Fruit fly (Drosophila melanogaster) whole organism, embryonic: ENCODE measurements around the gene trx.

ENCODE experiments used
- Atf3 ChIP-seq: fragments of 200-800 bp; sonication (Bioruptor generic); optimal IDR thresholded peaks from 3 replicates; lab custom pipeline; 2016; ENCODE audit warnings: missing biosample characterization, missing genetic modification characterization
- B-H2 ChIP-seq: fragments of 200-800 bp; sonication (Bioruptor generic); optimal IDR thresholded peaks from 2 replicates; lab custom pipeline; 2018; ENCODE audit warnings: missing biosample characterization, mild to moderate bottlenecking, missing genetic modification characterization
- CG10267 ChIP-seq: fragments of 200-800 bp; sonication (Bioruptor generic); optimal IDR thresholded peaks from 2 replicates; lab custom pipeline; 2018; ENCODE audit warnings: missing biosample characterization, mild to moderate bottlenecking, missing genetic modification characterization, moderate library complexity
- CG10979 ChIP-seq: fragments of 200-800 bp; sonication (Bioruptor generic); optimal IDR thresholded peaks from 2 replicates; lab custom pipeline; 2018; ENCODE audit warnings: missing biosample characterization, mild to moderate bottlenecking, missing genetic modification characterization, moderate library complexity
- CG12071 ChIP-seq: fragments of 200-800 bp; sonication (Bioruptor generic); optimal IDR thresholded peaks from 3 replicates; lab custom pipeline; 2018; ENCODE audit warnings: missing biosample characterization, mild to moderate bottlenecking, missing genetic modification characterization
- CG1233 ChIP-seq: fragments of 200-800 bp; sonication (Bioruptor generic); optimal IDR thresholded peaks from 4 replicates; lab custom pipeline; 2018; ENCODE audit warnings: missing biosample characterization, mild to moderate bottlenecking, missing genetic modification characterization
- CG13894 ChIP-seq: fragments of 200-800 bp; sonication (Bioruptor generic); optimal IDR thresholded peaks from 3 replicates; lab custom pipeline; 2018; ENCODE audit warnings: missing biosample characterization, mild to moderate bottlenecking, missing genetic modification characterization, moderate library complexity
- CG16815 ChIP-seq: fragments of 200-800 bp; sonication (Bioruptor generic); optimal IDR thresholded peaks from 3 replicates; lab custom pipeline; 2017; ENCODE audit warnings: missing biosample characterization, mild to moderate bottlenecking, missing genetic modification characterization
- CG17802 ChIP-seq: fragments of 200-800 bp; sonication (Bioruptor generic); optimal IDR thresholded peaks from 2 replicates; lab custom pipeline; 2018; ENCODE audit warnings: missing biosample characterization, mild to moderate bottlenecking, missing genetic modification characterization, moderate library complexity
- CG17829 ChIP-seq: fragments of 200-800 bp; optimal IDR thresholded peaks from 2 replicates; lab custom pipeline; 2019; ENCODE audit warnings: missing biosample characterization, mild to moderate bottlenecking, missing genetic modification characterization, moderate library complexity
- CG2129 ChIP-seq: fragments of 200-800 bp; sonication (Bioruptor generic); IDR thresholded peaks from 2 replicates; pipeline ENCODE4 v1.3.6; 2022; ENCODE audit warnings: missing biosample characterization, missing genetic modification characterization; ENCODE audit not compliant: partially characterized antibody
- CG2875 ChIP-seq: fragments of 200-800 bp; sonication (Bioruptor generic); optimal IDR thresholded peaks from 2 replicates; lab custom pipeline; 2017; ENCODE audit warnings: missing biosample characterization, mild to moderate bottlenecking, missing genetic modification characterization, missing genetic modification reagents
- CG30020 ChIP-seq: fragments of 200-800 bp; optimal IDR thresholded peaks from 2 replicates; lab custom pipeline; 2019; ENCODE audit warnings: missing biosample characterization, mild to moderate bottlenecking, missing genetic modification characterization, moderate library complexity
- CG6272 ChIP-seq: fragments of 200-800 bp; sonication (Bioruptor generic); IDR thresholded peaks from 2 replicates; pipeline ENCODE4 v1.3.6; 2022; ENCODE audit warnings: missing biosample characterization, missing genetic modification characterization
- CG7271 ChIP-seq: fragments of 200-800 bp; sonication (Bioruptor generic); optimal IDR thresholded peaks from 2 replicates; lab custom pipeline; 2018; ENCODE audit warnings: missing biosample characterization, mild to moderate bottlenecking, missing genetic modification characterization, moderate library complexity
- CG7963 ChIP-seq: fragments of 200-800 bp; sonication (Bioruptor generic); IDR thresholded peaks from 3 replicates; pipeline ENCODE4 v1.3.6; 2022; ENCODE audit warnings: missing biosample characterization, missing genetic modification characterization; ENCODE audit not compliant: partially characterized antibody
- CG8089 ChIP-seq: fragments of 200-800 bp; sonication (Bioruptor generic); optimal IDR thresholded peaks from 3 replicates; lab custom pipeline; 2016; ENCODE audit warnings: missing biosample characterization, missing genetic modification characterization
- CG8765 ChIP-seq: fragments of 200-800 bp; sonication (Bioruptor generic); IDR thresholded peaks from 2 replicates; pipeline ENCODE4 v1.3.6; 2022; ENCODE audit warnings: missing biosample characterization, missing genetic modification characterization
- CG8944 ChIP-seq: fragments of 200-800 bp; sonication (Bioruptor generic); optimal IDR thresholded peaks from 3 replicates; lab custom pipeline; 2016; ENCODE audit warnings: missing biosample characterization, missing genetic modification characterization
- CG9817 ChIP-seq: fragments of 200-800 bp; sonication (Bioruptor generic); optimal IDR thresholded peaks from 2 replicates; lab custom pipeline; 2018; ENCODE audit warnings: missing biosample characterization, mild to moderate bottlenecking, missing genetic modification characterization, moderate library complexity
- Camta ChIP-seq: fragments of 200-800 bp; sonication (Bioruptor generic); optimal IDR thresholded peaks from 2 replicates; lab custom pipeline; 2016; ENCODE audit warnings: missing biosample characterization, missing genetic modification characterization
- CrebB ChIP-seq: fragments of 200-800 bp; sonication (Bioruptor generic); optimal IDR thresholded peaks from 3 replicates; lab custom pipeline; 2018; ENCODE audit warnings: missing biosample characterization, mild to moderate bottlenecking, missing genetic modification characterization
- Dbx ChIP-seq: fragments of 200-800 bp; sonication (Bioruptor generic); IDR thresholded peaks from 3 replicates; pipeline ENCODE4 v1.3.6; 2022; ENCODE audit warnings: missing biosample characterization, missing genetic modification characterization
- Dip3 ChIP-seq: fragments of 200-800 bp; sonication (Bioruptor generic); optimal IDR thresholded peaks from 3 replicates; lab custom pipeline; 2016; ENCODE audit warnings: missing biosample characterization, missing genetic modification characterization
- Doc2 ChIP-seq: fragments of 200-800 bp; sonication (Bioruptor generic); IDR thresholded peaks from 2 replicates; pipeline ENCODE4 v1.3.6; 2022; ENCODE audit warnings: missing biosample characterization, missing genetic modification characterization
- E2f2 ChIP-seq: fragments of 200-800 bp; sonication (Bioruptor generic); IDR thresholded peaks from 2 replicates; pipeline ENCODE4 v1.3.6; 2022; ENCODE audit warnings: missing biosample characterization, missing genetic modification characterization
- H15 ChIP-seq: fragments of 200-800 bp; sonication (Bioruptor generic); IDR thresholded peaks from 3 replicates; pipeline ENCODE4 v1.3.6; 2022; ENCODE audit warnings: missing biosample characterization, missing genetic modification characterization
- Hr78 ChIP-seq, 2 experiments: fragments of 200-800 bp in 1 of 2; fragments of >200 bp in 1 of 2; sonication (Bioruptor generic) in 1 of 2; optimal IDR thresholded peaks; 2 replicates each; lab custom pipeline; 2017 to 2019; ENCODE audit warnings: missing biosample characterization in 2 of 2, missing genetic modification characterization in 2 of 2, mild to moderate bottlenecking in 1 of 2, moderate library complexity in 1 of 2
- NC2α ChIP-seq: fragments of 200-800 bp; sonication (Bioruptor generic); optimal IDR thresholded peaks from 2 replicates; lab custom pipeline; 2016; ENCODE audit warnings: missing biosample characterization, missing genetic modification characterization
- Sox100B ChIP-seq: fragments of 200-800 bp; sonication (Bioruptor generic); optimal IDR thresholded peaks from 3 replicates; lab custom pipeline; 2018; ENCODE audit warnings: missing biosample characterization, mild to moderate bottlenecking, missing genetic modification characterization
- Xrp1 ChIP-seq: fragments of 200-800 bp; sonication (Bioruptor generic); IDR thresholded peaks from 2 replicates; pipeline ENCODE4 v1.3.6; 2022; ENCODE audit warnings: missing biosample characterization, missing genetic modification characterization
- abd-A ChIP-seq: fragments of 200-800 bp; sonication (Bioruptor generic); optimal IDR thresholded peaks from 3 replicates; lab custom pipeline; 2019; ENCODE audit warnings: missing biosample characterization, mild to moderate bottlenecking, missing genetic modification characterization, moderate library complexity
- bcd ChIP-seq: fragments of 200-800 bp; sonication (Bioruptor generic); optimal IDR thresholded peaks from 2 replicates; lab custom pipeline; 2017; ENCODE audit warnings: missing biosample characterization, mild to moderate bottlenecking, missing genetic modification characterization
- ci ChIP-seq: fragments of 200-800 bp; sonication (Bioruptor generic); IDR thresholded peaks from 3 replicates; pipeline ENCODE4 v1.3.6; 2022; ENCODE audit warnings: missing biosample characterization, missing genetic modification characterization
- cwo ChIP-seq: fragments of 200-800 bp; sonication (Bioruptor generic); optimal IDR thresholded peaks from 3 replicates; lab custom pipeline; 2017; ENCODE audit warnings: missing biosample characterization, missing genetic modification characterization, mild to moderate bottlenecking, moderate library complexity, missing genetic modification reagents
- dmrt11E ChIP-seq: fragments of 200-800 bp; sonication (Bioruptor generic); optimal IDR thresholded peaks from 3 replicates; lab custom pipeline; 2018; ENCODE audit warnings: missing biosample characterization, mild to moderate bottlenecking, missing genetic modification characterization, moderate library complexity
- en ChIP-seq: fragments of 200-800 bp; sonication (Bioruptor generic); optimal IDR thresholded peaks from 2 replicates; lab custom pipeline; 2016; ENCODE audit warnings: missing biosample characterization, missing genetic modification characterization
- eve ChIP-seq, 2 experiments: fragments of >200 bp; optimal IDR thresholded peaks; 2 replicates each; lab custom pipeline; 2017; ENCODE audit warnings: missing biosample characterization in 2 of 2, missing genetic modification characterization in 2 of 2
- fru ChIP-seq: fragments of >200 bp; optimal IDR thresholded peaks from 2 replicates; lab custom pipeline; 2017
- kay ChIP-seq: fragments of 200-800 bp; sonication (Bioruptor generic); optimal IDR thresholded peaks from 2 replicates; lab custom pipeline; 2016; ENCODE audit warnings: missing biosample characterization, missing genetic modification characterization
- onecut ChIP-seq: fragments of 200-800 bp; sonication (Bioruptor generic); IDR thresholded peaks from 2 replicates; pipeline ENCODE4 v1.3.6; 2022; ENCODE audit warnings: missing biosample characterization, missing genetic modification characterization
- org-1 ChIP-seq: fragments of 200-800 bp; sonication (Bioruptor generic); optimal IDR thresholded peaks from 2 replicates; lab custom pipeline; 2017; ENCODE audit warnings: missing biosample characterization, missing genetic modification characterization
- psq ChIP-seq: fragments of 200-800 bp; sonication (Bioruptor generic); optimal IDR thresholded peaks from 2 replicates; lab custom pipeline; 2017; ENCODE audit warnings: missing biosample characterization, missing genetic modification characterization
- sd ChIP-seq: fragments of 200-800 bp; sonication (Bioruptor generic); optimal IDR thresholded peaks from 3 replicates; lab custom pipeline; 2018; ENCODE audit warnings: missing biosample characterization, mild to moderate bottlenecking, missing genetic modification characterization, moderate library complexity
- sna ChIP-seq: fragments of 200-800 bp; sonication (Bioruptor generic); IDR thresholded peaks from 2 replicates; pipeline ENCODE4 v1.3.6; 2022; ENCODE audit warnings: missing biosample characterization, missing genetic modification characterization; ENCODE audit not compliant: partially characterized antibody
- sr ChIP-seq: fragments of 200-800 bp; sonication (Bioruptor generic); IDR thresholded peaks from 3 replicates; pipeline ENCODE4 v1.3.6; 2022; ENCODE audit warnings: missing biosample characterization, missing genetic modification characterization
- tin ChIP-seq: fragments of 200-800 bp; sonication (Bioruptor generic); optimal IDR thresholded peaks from 3 replicates; lab custom pipeline; 2016; ENCODE audit warnings: missing biosample characterization, missing genetic modification characterization
- tna ChIP-seq: fragments of 200-800 bp; sonication (Bioruptor generic); IDR thresholded peaks from 2 replicates; pipeline ENCODE4 v1.3.6; 2022; ENCODE audit warnings: missing biosample characterization, missing genetic modification characterization; ENCODE audit not compliant: partially characterized antibody
- z ChIP-seq: fragments of 200-800 bp; sonication (Bioruptor generic); IDR thresholded peaks from 3 replicates; pipeline ENCODE4 v1.3.6; 2022; ENCODE audit warnings: missing biosample characterization, missing genetic modification characterization

The trx gene

dm6 chr3R:14289958-14290835 lies 3.5 kb upstream of the trx start (continued):
- TF ChIP-seq bcd (no peak), org-1 (peak; percentile 14), ci (no peak), en (GFP tag; lab: Kevin White, UChicago) (no peak), Dip3 (GFP tag; lab: Kevin White, UChicago) (no peak), CG2129 (GFP tag; lab: Robert Waterston, UW) (no peak), Atf3 (no peak), CG8765 (GFP tag; lab: Robert Waterston, UW) (no peak), CG8089 (no peak), B-H2 (no peak), CG7963 (GFP tag; lab: Robert Waterston, UW) (no peak), Xrp1 (GFP tag; lab: Robert Waterston, UW) (no peak), sd (tag; lab: Kevin White, UChicago) (no peak), CG6272 (GFP tag; lab: Robert Waterston, UW) (no peak), psq (GFP tag; lab: Kevin White, UChicago) (no peak), H15 (no peak), CG16815 (GFP tag; lab: Kevin White, UChicago) (no peak), CG10979 (tag; lab: Kevin White, UChicago) (no peak), dmrt11E (tag; lab: Kevin White, UChicago) (no peak), CG12071 (GFP tag; lab: Kevin White, UChicago) (no peak), CG13894 (tag; lab: Kevin White, UChicago) (no peak), Hr78 (GFP tag; optimal IDR thresholded peaks at IDR 0.05; lab: Kevin White, UChicago) (no peak), CrebB (no peak), CG30020 (tag; lab: Kevin White, UChicago) (no peak), CG2875 (GFP tag; lab: Kevin White, UChicago) (no peak), CG8944 (GFP tag; lab: Kevin White, UChicago) (no peak), CG10267 (tag; lab: Kevin White, UChicago) (no peak), abd-A (no peak), tna (GFP tag; lab: Robert Waterston, UW) (no peak), CG17829 (no peak), Doc2 (GFP tag; lab: Robert Waterston, UW) (no peak), sr (peak; percentile 98), CG9817 (peak; percentile 19), tin (peak; percentile 8), CG7271 (no peak), Dbx (GFP tag; lab: Robert Waterston, UW) (0 out of 3 replicates have a peak, but pooled peaks have one; percentile 15), Sox100B (peak; percentile 24), CG1233 (GFP tag; lab: Kevin White, UChicago) (peak; percentile 20), E2f2 (no peak), fru (lab: Kevin White, UChicago) (no peak), onecut (GFP tag; lab: Robert Waterston, UW) (no peak), sna (GFP tag; lab: Robert Waterston, UW) (no peak), z (GFP tag; lab: Robert Waterston, UW) (no peak), CG17802 (no peak), cwo (GFP tag; lab: Kevin White, UChicago) (peak; percentile 28), NC2α (GFP tag; lab: Kevin White, UChicago) (no peak), Camta (no peak), kay (no peak), eve (GFP tag; optimal IDR thresholded peaks at IDR 0.05; lab: Kevin White, UChicago) (peak in 1 of 2 experiments; percentile 15)
